Fruit fly (Drosophila melanogaster): ENCODE measurements around the gene ifc.

dm6 chr2L:6036710-6037109 lies 50.6 kb downstream of the ifc start, which contains the start of gene mtm:
- no peak for TF ChIP-seq CG9139 (GFP tag; optimal IDR thresholded peaks at IDR 0.05)
- no peak for TF ChIP-seq CG3919 (GFP tag; optimal IDR thresholded peaks at IDR 0.05)
- no peak for TF ChIP-seq CG16779 (tag; optimal IDR thresholded peaks at IDR 0.05)
- no peak for TF ChIP-seq CG32006 (GFP tag; optimal IDR thresholded peaks at IDR 0.05)
- no peak for TF ChIP-seq acj6 (GFP tag; optimal IDR thresholded peaks at IDR 0.05)
- TF ChIP-seq CG8119 (GFP tag; IDR thresholded peaks at IDR 0.05), result no peak
- no peak for TF ChIP-seq CG6792 (GFP tag; optimal IDR thresholded peaks at IDR 0.05)
- TF ChIP-seq Ets21C (GFP tag; optimal IDR thresholded peaks at IDR 0.05), result no peak
- TF ChIP-seq fkh (GFP tag; optimal IDR thresholded peaks at IDR 0.05), result no peak
- TF ChIP-seq CG6854 (GFP tag; optimal IDR thresholded peaks at IDR 0.05), result no peak
- TF ChIP-seq Eip93F (GFP tag; optimal IDR thresholded peaks at IDR 0.05), result no peak
